Fruit fly (Drosophila melanogaster) whole organism, prepupa: ENCODE data around the gene PGRP-LA.
A peak's percentile ranks its signal among the peaks of the same experiment; 100 is the strongest.

Experiments used
- CG10669 ChIP-seq: fragments of 200-800 bp; sonication (Bioruptor generic); optimal IDR thresholded peaks from 3 replicates; lab custom pipeline; 2018; ENCODE audit warnings: missing biosample characterization, mild to moderate bottlenecking, missing genetic modification characterization, moderate library complexity
- CG11902 ChIP-seq: fragments of 200-800 bp; sonication (Bioruptor generic); optimal IDR thresholded peaks from 3 replicates; lab custom pipeline; 2016; ENCODE audit warnings: missing biosample characterization, missing genetic modification characterization
- CG16779 ChIP-seq: fragments of 200-800 bp; sonication (Bioruptor generic); optimal IDR thresholded peaks from 3 replicates; lab custom pipeline; 2017; ENCODE audit warnings: missing biosample characterization, mild to moderate bottlenecking, missing genetic modification characterization
- CG3919 ChIP-seq: fragments of 200-800 bp; sonication (Bioruptor generic); optimal IDR thresholded peaks from 3 replicates; lab custom pipeline; 2016; ENCODE audit warnings: missing biosample characterization, missing genetic modification characterization
- CG4318 ChIP-seq: fragments of 200-800 bp; sonication (Bioruptor generic); optimal IDR thresholded peaks from 3 replicates; lab custom pipeline; 2017; ENCODE audit warnings: missing biosample characterization, mild to moderate bottlenecking, missing genetic modification characterization
- CG6163 ChIP-seq: fragments of 200-800 bp; sonication (Bioruptor generic); IDR thresholded peaks from 3 replicates; pipeline ENCODE4 v1.3.6; 2022; ENCODE audit warnings: missing biosample characterization, missing genetic modification characterization
- CG6792 ChIP-seq: fragments of 200-800 bp; sonication (Bioruptor generic); optimal IDR thresholded peaks from 3 replicates; lab custom pipeline; 2016; ENCODE audit warnings: missing biosample characterization, missing genetic modification characterization
- CG6854 ChIP-seq: fragments of 200-800 bp; sonication (Bioruptor generic); optimal IDR thresholded peaks from 2 replicates; lab custom pipeline; 2017; ENCODE audit warnings: missing biosample characterization, mild to moderate bottlenecking, missing genetic modification characterization
- CG7368 ChIP-seq: fragments of 200-800 bp; sonication (Bioruptor generic); optimal IDR thresholded peaks from 3 replicates; lab custom pipeline; 2016; ENCODE audit warnings: missing biosample characterization, missing genetic modification characterization
- CG8119 ChIP-seq: fragments of 200-800 bp; sonication (Bioruptor generic); IDR thresholded peaks from 3 replicates; pipeline ENCODE4 v1.3.6; 2022; ENCODE audit warnings: missing biosample characterization, missing genetic modification characterization
- CG8632 ChIP-seq: fragments of 200-800 bp; sonication (Bioruptor generic); optimal IDR thresholded peaks from 3 replicates; lab custom pipeline; 2016; ENCODE audit warnings: missing biosample characterization, missing genetic modification characterization
- CG9139 ChIP-seq: fragments of 200-800 bp; sonication (Bioruptor generic); optimal IDR thresholded peaks from 3 replicates; lab custom pipeline; 2017; ENCODE audit warnings: missing biosample characterization, mild to moderate bottlenecking, missing genetic modification characterization
- Eip75B ChIP-seq: fragments of 200-800 bp; sonication (Bioruptor generic); optimal IDR thresholded peaks from 3 replicates; lab custom pipeline; 2016; ENCODE audit warnings: missing biosample characterization, missing genetic modification characterization
- Eip78C ChIP-seq: fragments of 200-800 bp; sonication (Bioruptor generic); peaks from one replicate; lab custom pipeline; 2016; ENCODE audit warnings: missing biosample characterization, missing genetic modification characterization
- Eip93F ChIP-seq: fragments of 200-800 bp; sonication (Bioruptor generic); optimal IDR thresholded peaks from 2 replicates; lab custom pipeline; 2016; ENCODE audit warnings: missing biosample characterization, mild to moderate bottlenecking, missing genetic modification characterization
- Ets21C ChIP-seq: fragments of 200-800 bp; sonication (Bioruptor generic); optimal IDR thresholded peaks from 3 replicates; lab custom pipeline; 2016; ENCODE audit warnings: missing biosample characterization, missing genetic modification characterization
- Ets96B ChIP-seq: fragments of 200-800 bp; optimal IDR thresholded peaks from 2 replicates; lab custom pipeline; 2019; ENCODE audit warnings: missing biosample characterization, mild to moderate bottlenecking, missing genetic modification characterization, moderate library complexity
- Gug ChIP-seq: fragments of 200-800 bp; sonication (Bioruptor generic); IDR thresholded peaks from 2 replicates; pipeline ENCODE4 v1.3.6; 2022; ENCODE audit warnings: missing biosample characterization, missing genetic modification characterization
- Hr4 ChIP-seq: fragments of 200-800 bp; sonication (Bioruptor generic); optimal IDR thresholded peaks from 3 replicates; lab custom pipeline; 2016; ENCODE audit warnings: missing biosample characterization, missing genetic modification characterization
- Smox ChIP-seq: fragments of 200-800 bp; sonication (Bioruptor generic); optimal IDR thresholded peaks from 3 replicates; lab custom pipeline; 2016; ENCODE audit warnings: missing biosample characterization, missing genetic modification characterization
- Sox102F ChIP-seq: fragments of 200-800 bp; sonication (Bioruptor generic); optimal IDR thresholded peaks from 2 replicates; lab custom pipeline; 2016; ENCODE audit warnings: missing biosample characterization, mild to moderate bottlenecking, missing genetic modification characterization
- Sox14 ChIP-seq: fragments of 200-800 bp; sonication (Bioruptor generic); optimal IDR thresholded peaks from 3 replicates; lab custom pipeline; 2016; ENCODE audit warnings: missing biosample characterization, missing genetic modification characterization
- Sox15 ChIP-seq: fragments of 200-800 bp; sonication (Bioruptor generic); optimal IDR thresholded peaks from 3 replicates; lab custom pipeline; 2016; ENCODE audit warnings: missing biosample characterization, missing genetic modification characterization
- achi ChIP-seq: fragments of 200-800 bp; sonication (Bioruptor generic); optimal IDR thresholded peaks from 3 replicates; lab custom pipeline; 2016; ENCODE audit warnings: missing biosample characterization, missing genetic modification characterization
- esn ChIP-seq: fragments of 200-800 bp; sonication (Bioruptor generic); optimal IDR thresholded peaks from 2 replicates; lab custom pipeline; 2016; ENCODE audit warnings: missing biosample characterization, mild to moderate bottlenecking, missing genetic modification characterization, moderate library complexity
- fd59A ChIP-seq: fragments of 200-800 bp; sonication (Bioruptor generic); optimal IDR thresholded peaks from 2 replicates; lab custom pipeline; 2017; ENCODE audit warnings: missing biosample characterization, mild to moderate bottlenecking, missing genetic modification characterization, missing genetic modification reagents
- fd85E ChIP-seq: fragments of 200-800 bp; sonication (Bioruptor generic); optimal IDR thresholded peaks from 3 replicates; lab custom pipeline; 2016; ENCODE audit warnings: missing biosample characterization, missing genetic modification characterization
- fkh ChIP-seq: fragments of 200-800 bp; sonication (Bioruptor generic); optimal IDR thresholded peaks from 3 replicates; lab custom pipeline; 2017; ENCODE audit warnings: missing biosample characterization, mild to moderate bottlenecking, missing genetic modification characterization, moderate library complexity
- spab ChIP-seq: fragments of 200-800 bp; sonication (Bioruptor generic); optimal IDR thresholded peaks from 2 replicates; lab custom pipeline; 2017; ENCODE audit warnings: missing biosample characterization, mild to moderate bottlenecking, missing genetic modification characterization, missing genetic modification reagents
- ss ChIP-seq, 2 experiments: fragments of 200-800 bp; sonication (Bioruptor generic); optimal IDR thresholded peaks; 2 replicates in 1 of 2; 3 replicates in 1 of 2; lab custom pipeline; 2017 to 2018; ENCODE audit warnings: mild to moderate bottlenecking in 2 of 2, missing biosample characterization in 2 of 2, missing genetic modification characterization in 2 of 2, moderate library complexity in 1 of 2

PGRP-LA gene

dm6 chr3L:9383345-9384075 lies 49.4 kb downstream of the PGRP-LA start, which contains the start of gene Hsp27 (continued):
- peak; percentile 100 for TF ChIP-seq CG11902 (GFP tag; lab: Kevin White, UChicago)
- peak; percentile 100 for TF ChIP-seq Sox14 (GFP tag; lab: Kevin White, UChicago)
- peak; percentile 100 for TF ChIP-seq Eip75B (GFP tag; lab: Kevin White, UChicago)
- TF ChIP-seq ss (GFP tag; optimal IDR thresholded peaks at IDR 0.05; lab: Kevin White, UChicago), result peak; percentile 99
- TF ChIP-seq CG9139 (GFP tag; lab: Kevin White, UChicago), result peak; percentile 99
- TF ChIP-seq Hr4, result peak; percentile 100
- peak; percentile 99 for TF ChIP-seq fd59A
- peak; percentile 100 for TF ChIP-seq CG8632 (GFP tag; lab: Kevin White, UChicago)
- peak; percentile 100 for TF ChIP-seq Eip78C (GFP tag; lab: Kevin White, UChicago)
- TF ChIP-seq Ets96B (tag; lab: Kevin White, UChicago), result peak; percentile 100
- peak; percentile 99 for TF ChIP-seq Sox15 (GFP tag; lab: Kevin White, UChicago)
- TF ChIP-seq CG7368 (GFP tag; lab: Kevin White, UChicago), result peak; percentile 100
- peak; percentile 99 for TF ChIP-seq Smox
- TF ChIP-seq CG6163 (GFP tag; lab: Robert Waterston, UW), result peak; percentile 100
- peak; percentile 99 for TF ChIP-seq CG16779 (tag; lab: Kevin White, UChicago)
- peak; percentile 100 for TF ChIP-seq Sox102F (GFP tag; lab: Kevin White, UChicago)
- peak; percentile 99 for TF ChIP-seq Ets21C
- TF ChIP-seq fd85E (GFP tag; lab: Kevin White, UChicago), result peak; percentile 99
- TF ChIP-seq achi (GFP tag; lab: Kevin White, UChicago), result peak; percentile 99
- TF ChIP-seq CG6792 (GFP tag; lab: Kevin White, UChicago), result peak; percentile 100
- TF ChIP-seq CG3919 (GFP tag; lab: Kevin White, UChicago), result peak; percentile 100
- TF ChIP-seq, all 60 proteins: peak for 60

- TF ChIP-seq CG4318 (GFP tag; lab: Kevin White, UChicago) (no peak), CG8119 (GFP tag; lab: Robert Waterston, UW) (no peak), Ets21C (no peak), spab (GFP tag; lab: Kevin White, UChicago) (no peak), Gug (GFP tag; lab: Robert Waterston, UW) (no peak), Eip93F (GFP tag; lab: Kevin White, UChicago) (no peak), esn (no peak), fd85E (GFP tag; lab: Kevin White, UChicago) (no peak), fkh (no peak), CG6854 (GFP tag; lab: Kevin White, UChicago) (no peak), CG10669 (GFP tag; lab: Kevin White, UChicago) (no peak)
Observed at dm6 chr3L:9384445-9385079, 50.4 kb downstream of the PGRP-LA start.
